Fruit fly (Drosophila melanogaster) whole organism, prepupa: ENCODE measurements around the gene Rpt6R.
A peak's percentile ranks its signal among the peaks of the same experiment; 100 is the strongest.

Source experiments
- Blimp-1 ChIP-seq: fragments of 200-800 bp; sonication (Bioruptor generic); optimal IDR thresholded peaks from 3 replicates; lab custom pipeline; 2017; ENCODE audit warnings: missing biosample characterization, missing genetic modification characterization, mild to moderate bottlenecking, moderate library complexity, missing genetic modification reagents
- CG10631 ChIP-seq: fragments of 200-800 bp; sonication (Bioruptor generic); optimal IDR thresholded peaks from 2 replicates; lab custom pipeline; 2016; ENCODE audit warnings: missing biosample characterization, missing genetic modification characterization
- CG11762 ChIP-seq: fragments of 200-800 bp; sonication (Bioruptor generic); optimal IDR thresholded peaks from 3 replicates; lab custom pipeline; 2016; ENCODE audit warnings: missing biosample characterization, missing genetic modification characterization; ENCODE audit not compliant: insufficient read depth
- CG11902 ChIP-seq: fragments of 200-800 bp; sonication (Bioruptor generic); optimal IDR thresholded peaks from 3 replicates; lab custom pipeline; 2016; ENCODE audit warnings: missing biosample characterization, missing genetic modification characterization
- CG15336 ChIP-seq: fragments of 200-800 bp; sonication (Bioruptor generic); IDR thresholded peaks from 2 replicates; pipeline ENCODE4 v1.3.6; 2022; ENCODE audit warnings: missing biosample characterization, missing genetic modification characterization
- CG1621 ChIP-seq: fragments of 200-800 bp; sonication (Bioruptor generic); optimal IDR thresholded peaks from 3 replicates; lab custom pipeline; 2018; ENCODE audit warnings: missing biosample characterization, mild to moderate bottlenecking, missing genetic modification characterization
- CG16779 ChIP-seq: fragments of 200-800 bp; sonication (Bioruptor generic); optimal IDR thresholded peaks from 3 replicates; lab custom pipeline; 2017; ENCODE audit warnings: missing biosample characterization, mild to moderate bottlenecking, missing genetic modification characterization
- CG3032 ChIP-seq: fragments of 200-800 bp; optimal IDR thresholded peaks from 2 replicates; lab custom pipeline; 2019; ENCODE audit warnings: missing biosample characterization, mild to moderate bottlenecking, missing genetic modification characterization, moderate library complexity
- CG31627 ChIP-seq: fragments of 200-800 bp; sonication (Bioruptor generic); optimal IDR thresholded peaks from 3 replicates; lab custom pipeline; 2016; ENCODE audit warnings: missing biosample characterization, missing genetic modification characterization
- CG32006 ChIP-seq: fragments of 200-800 bp; sonication (Bioruptor generic); optimal IDR thresholded peaks from 3 replicates; lab custom pipeline; 2017; ENCODE audit warnings: missing biosample characterization, mild to moderate bottlenecking, missing genetic modification characterization
- CG34406 ChIP-seq: fragments of 200-800 bp; sonication (Bioruptor generic); optimal IDR thresholded peaks from 3 replicates; lab custom pipeline; 2016; ENCODE audit warnings: missing biosample characterization, missing genetic modification characterization
- CG3919 ChIP-seq: fragments of 200-800 bp; sonication (Bioruptor generic); optimal IDR thresholded peaks from 3 replicates; lab custom pipeline; 2016; ENCODE audit warnings: missing biosample characterization, missing genetic modification characterization
- CG4318 ChIP-seq: fragments of 200-800 bp; sonication (Bioruptor generic); optimal IDR thresholded peaks from 3 replicates; lab custom pipeline; 2017; ENCODE audit warnings: missing biosample characterization, mild to moderate bottlenecking, missing genetic modification characterization
- CG6163 ChIP-seq: fragments of 200-800 bp; sonication (Bioruptor generic); IDR thresholded peaks from 3 replicates; pipeline ENCODE4 v1.3.6; 2022; ENCODE audit warnings: missing biosample characterization, missing genetic modification characterization
- CG6276 ChIP-seq: fragments of 200-800 bp; sonication (Bioruptor generic); optimal IDR thresholded peaks from 2 replicates; lab custom pipeline; 2017; ENCODE audit warnings: missing biosample characterization, mild to moderate bottlenecking, missing genetic modification characterization
- CG6792 ChIP-seq: fragments of 200-800 bp; sonication (Bioruptor generic); optimal IDR thresholded peaks from 3 replicates; lab custom pipeline; 2016; ENCODE audit warnings: missing biosample characterization, missing genetic modification characterization
- CG6854 ChIP-seq: fragments of 200-800 bp; sonication (Bioruptor generic); optimal IDR thresholded peaks from 2 replicates; lab custom pipeline; 2017; ENCODE audit warnings: missing biosample characterization, mild to moderate bottlenecking, missing genetic modification characterization
- CG7368 ChIP-seq: fragments of 200-800 bp; sonication (Bioruptor generic); optimal IDR thresholded peaks from 3 replicates; lab custom pipeline; 2016; ENCODE audit warnings: missing biosample characterization, missing genetic modification characterization
- CG8119 ChIP-seq: fragments of 200-800 bp; sonication (Bioruptor generic); IDR thresholded peaks from 3 replicates; pipeline ENCODE4 v1.3.6; 2022; ENCODE audit warnings: missing biosample characterization, missing genetic modification characterization
- CG8319 ChIP-seq: fragments of 200-800 bp; sonication (Bioruptor generic); optimal IDR thresholded peaks from 3 replicates; lab custom pipeline; 2016; ENCODE audit warnings: missing biosample characterization, missing genetic modification characterization
- CG8632 ChIP-seq: fragments of 200-800 bp; sonication (Bioruptor generic); optimal IDR thresholded peaks from 3 replicates; lab custom pipeline; 2016; ENCODE audit warnings: missing biosample characterization, missing genetic modification characterization
- Eip75B ChIP-seq: fragments of 200-800 bp; sonication (Bioruptor generic); optimal IDR thresholded peaks from 3 replicates; lab custom pipeline; 2016; ENCODE audit warnings: missing biosample characterization, missing genetic modification characterization
- Eip78C ChIP-seq: fragments of 200-800 bp; sonication (Bioruptor generic); peaks from one replicate; lab custom pipeline; 2016; ENCODE audit warnings: missing biosample characterization, missing genetic modification characterization
- Eip93F ChIP-seq: fragments of 200-800 bp; sonication (Bioruptor generic); optimal IDR thresholded peaks from 2 replicates; lab custom pipeline; 2016; ENCODE audit warnings: missing biosample characterization, mild to moderate bottlenecking, missing genetic modification characterization
- Ets21C ChIP-seq: fragments of 200-800 bp; sonication (Bioruptor generic); optimal IDR thresholded peaks from 3 replicates; lab custom pipeline; 2016; ENCODE audit warnings: missing biosample characterization, missing genetic modification characterization
- Ets96B ChIP-seq: fragments of 200-800 bp; optimal IDR thresholded peaks from 2 replicates; lab custom pipeline; 2019; ENCODE audit warnings: missing biosample characterization, mild to moderate bottlenecking, missing genetic modification characterization, moderate library complexity
- Gug ChIP-seq: fragments of 200-800 bp; sonication (Bioruptor generic); IDR thresholded peaks from 2 replicates; pipeline ENCODE4 v1.3.6; 2022; ENCODE audit warnings: missing biosample characterization, missing genetic modification characterization
- Hr38 ChIP-seq: sonication (Bioruptor generic); optimal IDR thresholded peaks from 2 replicates; lab custom pipeline; 2016; ENCODE audit warnings: missing biosample characterization, missing genetic modification characterization
- Hr39 ChIP-seq: fragments of 200-800 bp; sonication (Bioruptor generic); optimal IDR thresholded peaks from 2 replicates; lab custom pipeline; 2016; ENCODE audit warnings: missing biosample characterization, missing genetic modification characterization
- Hr4 ChIP-seq: fragments of 200-800 bp; sonication (Bioruptor generic); optimal IDR thresholded peaks from 3 replicates; lab custom pipeline; 2016; ENCODE audit warnings: missing biosample characterization, missing genetic modification characterization
- Lpt ChIP-seq: fragments of 200-800 bp; sonication (Bioruptor generic); optimal IDR thresholded peaks from 3 replicates; lab custom pipeline; 2016; ENCODE audit warnings: missing biosample characterization, missing genetic modification characterization
- Met ChIP-seq: fragments of 200-800 bp; sonication (Bioruptor generic); optimal IDR thresholded peaks from 3 replicates; lab custom pipeline; 2016; ENCODE audit warnings: missing biosample characterization, missing genetic modification characterization
- OdsH ChIP-seq: fragments of 200-800 bp; sonication (Bioruptor generic); optimal IDR thresholded peaks from 3 replicates; lab custom pipeline; 2016; ENCODE audit warnings: missing biosample characterization, missing genetic modification characterization
- Sox102F ChIP-seq: fragments of 200-800 bp; sonication (Bioruptor generic); optimal IDR thresholded peaks from 2 replicates; lab custom pipeline; 2016; ENCODE audit warnings: missing biosample characterization, mild to moderate bottlenecking, missing genetic modification characterization
- Sox14 ChIP-seq: fragments of 200-800 bp; sonication (Bioruptor generic); optimal IDR thresholded peaks from 3 replicates; lab custom pipeline; 2016; ENCODE audit warnings: missing biosample characterization, missing genetic modification characterization
- Sox15 ChIP-seq: fragments of 200-800 bp; sonication (Bioruptor generic); optimal IDR thresholded peaks from 3 replicates; lab custom pipeline; 2016; ENCODE audit warnings: missing biosample characterization, missing genetic modification characterization
- achi ChIP-seq: fragments of 200-800 bp; sonication (Bioruptor generic); optimal IDR thresholded peaks from 3 replicates; lab custom pipeline; 2016; ENCODE audit warnings: missing biosample characterization, missing genetic modification characterization
- acj6 ChIP-seq: fragments of 200-800 bp; sonication (Bioruptor generic); optimal IDR thresholded peaks from 3 replicates; lab custom pipeline; 2016; ENCODE audit warnings: missing biosample characterization, missing genetic modification characterization
- cyc ChIP-seq: fragments of 200-800 bp; sonication (Bioruptor generic); optimal IDR thresholded peaks from 3 replicates; lab custom pipeline; 2016; ENCODE audit warnings: missing biosample characterization, missing genetic modification characterization
- dac ChIP-seq: fragments of 200-800 bp; sonication (Bioruptor generic); optimal IDR thresholded peaks from 2 replicates; lab custom pipeline; 2017; ENCODE audit warnings: missing biosample characterization, mild to moderate bottlenecking, missing genetic modification characterization
- dsx ChIP-seq: fragments of 200-800 bp; optimal IDR thresholded peaks from 3 replicates; lab custom pipeline; 2019; ENCODE audit warnings: missing biosample characterization, mild to moderate bottlenecking, missing genetic modification characterization, moderate library complexity; ENCODE audit not compliant: poor library complexity, severe bottlenecking
- esn ChIP-seq: fragments of 200-800 bp; sonication (Bioruptor generic); optimal IDR thresholded peaks from 2 replicates; lab custom pipeline; 2016; ENCODE audit warnings: missing biosample characterization, mild to moderate bottlenecking, missing genetic modification characterization, moderate library complexity
- fd59A ChIP-seq: fragments of 200-800 bp; sonication (Bioruptor generic); optimal IDR thresholded peaks from 2 replicates; lab custom pipeline; 2017; ENCODE audit warnings: missing biosample characterization, mild to moderate bottlenecking, missing genetic modification characterization, missing genetic modification reagents
- net ChIP-seq: fragments of 200-800 bp; sonication (Bioruptor generic); optimal IDR thresholded peaks from 3 replicates; lab custom pipeline; 2016; ENCODE audit warnings: missing biosample characterization, missing genetic modification characterization
- salr ChIP-seq, 2 experiments: fragments of 200-800 bp; sonication (Bioruptor generic); optimal IDR thresholded peaks; 3 replicates each; lab custom pipeline; 2016 to 2018; ENCODE audit warnings: missing biosample characterization in 2 of 2, missing genetic modification characterization in 2 of 2, mild to moderate bottlenecking in 1 of 2
- spab ChIP-seq: fragments of 200-800 bp; sonication (Bioruptor generic); optimal IDR thresholded peaks from 2 replicates; lab custom pipeline; 2017; ENCODE audit warnings: missing biosample characterization, mild to moderate bottlenecking, missing genetic modification characterization, missing genetic modification reagents
- svp ChIP-seq: fragments of 200-800 bp; sonication (Bioruptor generic); peaks from one replicate; lab custom pipeline; 2016; ENCODE audit warnings: missing biosample characterization, missing genetic modification characterization
- topi ChIP-seq: fragments of 200-800 bp; sonication (Bioruptor generic); optimal IDR thresholded peaks from 3 replicates; lab custom pipeline; 2016; ENCODE audit warnings: missing biosample characterization, missing genetic modification characterization

The Rpt6R gene

DNA sequence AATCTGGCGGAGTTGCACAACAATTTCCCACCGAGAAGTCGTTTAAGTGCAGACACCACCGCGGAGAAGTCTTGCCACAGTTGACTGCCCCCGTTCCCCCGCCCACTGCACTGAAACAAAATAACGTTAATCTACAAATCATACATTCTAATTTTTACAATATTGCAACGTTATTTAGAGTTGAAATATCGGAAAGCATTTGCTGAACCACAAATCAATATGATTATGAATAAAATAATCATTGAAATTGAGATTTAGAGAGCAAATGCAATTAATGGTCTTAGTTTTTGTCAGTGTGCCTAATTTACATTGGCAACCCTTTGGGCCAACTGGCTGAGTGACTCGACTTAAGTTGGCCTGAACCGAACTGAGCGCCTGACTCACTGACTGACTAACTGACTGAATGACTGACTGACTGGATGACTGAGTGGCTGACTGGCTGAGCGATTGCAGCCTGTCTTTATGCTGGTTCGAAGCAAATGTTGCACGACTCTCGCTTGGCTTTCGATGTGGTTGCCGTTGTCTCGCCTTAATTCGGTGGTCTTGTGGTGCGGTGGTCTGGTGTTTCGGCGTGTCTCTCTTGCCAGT, 12.8 kb downstream of the Rpt6R start (continued):
- TF ChIP-seq acj6 (GFP tag; lab: Kevin White, UChicago): peak; percentile 90
- TF ChIP-seq Met: peak; percentile 90
- peak; percentile 86 for TF ChIP-seq Hr4 (GFP tag; lab: Kevin White, UChicago)
- peak; percentile 86 for TF ChIP-seq Lpt
- TF ChIP-seq CG10631 (GFP tag; lab: Kevin White, UChicago): peak; percentile 90
- peak; percentile 89 for TF ChIP-seq CG8632 (GFP tag; lab: Kevin White, UChicago)
- TF ChIP-seq Gug (GFP tag; lab: Robert Waterston, UW): peak; percentile 83
- peak; percentile 93 for TF ChIP-seq Eip75B (GFP tag; lab: Kevin White, UChicago)
- peak; percentile 94 for TF ChIP-seq cyc (GFP tag; lab: Kevin White, UChicago)
- TF ChIP-seq CG11762 (GFP tag; lab: Kevin White, UChicago): peak; percentile 81
- TF ChIP-seq spab (GFP tag; lab: Kevin White, UChicago): peak; percentile 83
- peak; percentile 97; the same call in 2 of the 3 replicates for TF ChIP-seq CG6163
- peak; percentile 90 for TF ChIP-seq CG3032 (tag; lab: Kevin White, UChicago)
- TF ChIP-seq, all 60 proteins: peak for 57

DNA sequence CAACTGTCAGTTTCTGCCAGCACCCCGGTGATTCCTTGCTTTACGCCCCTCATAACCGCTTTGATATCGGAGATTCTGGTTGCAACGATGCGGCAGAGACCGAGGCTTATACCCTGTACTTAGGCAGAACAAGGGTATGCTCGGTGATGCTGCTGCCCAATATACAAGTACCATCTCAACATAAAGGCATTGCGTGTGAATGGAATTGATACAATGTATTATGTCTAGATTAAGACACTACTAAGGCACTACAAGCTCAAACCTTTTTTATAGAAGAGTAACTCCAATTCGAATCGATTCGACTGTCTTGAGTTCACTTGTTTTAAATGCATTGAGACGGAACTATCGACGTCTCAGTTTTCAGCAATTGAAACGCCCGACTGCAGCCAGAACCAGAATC, 16.3 kb downstream of the Rpt6R start:
- TF ChIP-seq Hr38: no peak
- no peak for TF ChIP-seq CG1621 (tag; lab: Kevin White, UChicago)
- TF ChIP-seq CG8119 (GFP tag; lab: Robert Waterston, UW): peak; percentile 57; the same call in 2 of the 3 replicates
- peak; percentile 35 for TF ChIP-seq svp (GFP tag; lab: Kevin White, UChicago)
- peak; percentile 61 for TF ChIP-seq CG6276 (GFP tag; lab: Kevin White, UChicago)
- TF ChIP-seq CG32006 (GFP tag; lab: Kevin White, UChicago): peak; percentile 88
- TF ChIP-seq dsx: peak; percentile 19
- TF ChIP-seq Eip75B (GFP tag; lab: Kevin White, UChicago): peak; percentile 24
- peak; percentile 47 for TF ChIP-seq cyc (GFP tag; lab: Kevin White, UChicago)
- peak; percentile 32 for TF ChIP-seq net
- peak; percentile 35 for TF ChIP-seq Ets96B
- TF ChIP-seq OdsH (GFP tag; lab: Kevin White, UChicago): peak; percentile 62
- peak; percentile 88 for TF ChIP-seq Eip78C (GFP tag; lab: Kevin White, UChicago)
- peak; percentile 4 for TF ChIP-seq Sox15 (GFP tag; lab: Kevin White, UChicago)
- no peak for TF ChIP-seq CG6854 (GFP tag; lab: Kevin White, UChicago)
- peak; percentile 76 for TF ChIP-seq CG4318 (GFP tag; lab: Kevin White, UChicago)
- peak; percentile 29 for TF ChIP-seq Sox102F
- TF ChIP-seq Blimp-1: no peak
- peak; percentile 29 for TF ChIP-seq CG7368 (GFP tag; lab: Kevin White, UChicago)
- peak; percentile 19 for TF ChIP-seq Lpt
- peak; percentile 54 for TF ChIP-seq CG3919 (GFP tag; lab: Kevin White, UChicago)
- peak; percentile 55 for TF ChIP-seq achi (GFP tag; lab: Kevin White, UChicago)
- peak; percentile 40 for TF ChIP-seq CG31627 (GFP tag; lab: Kevin White, UChicago)
- peak; percentile 40 for TF ChIP-seq acj6 (GFP tag; lab: Kevin White, UChicago)
- TF ChIP-seq CG11902: no peak
- TF ChIP-seq CG10631 (GFP tag; lab: Kevin White, UChicago): peak; percentile 50
- TF ChIP-seq CG6792 (GFP tag; lab: Kevin White, UChicago): peak; percentile 20
- TF ChIP-seq Met: peak; percentile 50
- TF ChIP-seq Eip93F (GFP tag; lab: Kevin White, UChicago): no peak
- TF ChIP-seq topi (GFP tag; lab: Kevin White, UChicago): peak; percentile 45
- no peak for TF ChIP-seq CG16779 (tag; lab: Kevin White, UChicago)
- TF ChIP-seq fd59A (GFP tag; lab: Kevin White, UChicago): no peak
- TF ChIP-seq salr (GFP tag; optimal IDR thresholded peaks at IDR 0.05; lab: Kevin White, UChicago): peak in 1 of 2 experiments; percentile 57
- TF ChIP-seq esn (GFP tag; lab: Kevin White, UChicago): peak; percentile 33
- peak; percentile 64 for TF ChIP-seq Sox14 (GFP tag; lab: Kevin White, UChicago)
- peak; percentile 40 for TF ChIP-seq Hr39 (GFP tag; lab: Kevin White, UChicago)
- TF ChIP-seq CG8319 (GFP tag; lab: Kevin White, UChicago): no peak
- peak; percentile 74 for TF ChIP-seq dac (GFP tag; lab: Kevin White, UChicago)
- TF ChIP-seq CG15336 (GFP tag; lab: Robert Waterston, UW): peak; percentile 74
- TF ChIP-seq Ets21C (GFP tag; lab: Kevin White, UChicago): no peak
- peak; percentile 22 for TF ChIP-seq CG34406
- peak; percentile 14 for TF ChIP-seq CG3032 (tag; lab: Kevin White, UChicago)
- TF ChIP-seq spab (GFP tag; lab: Kevin White, UChicago): peak; percentile 14
